Fruit fly (Drosophila melanogaster): Measurements from ENCODE around the gene Pep.
A peak's percentile ranks its signal among the peaks of the same experiment; 100 is the strongest.

DNA sequence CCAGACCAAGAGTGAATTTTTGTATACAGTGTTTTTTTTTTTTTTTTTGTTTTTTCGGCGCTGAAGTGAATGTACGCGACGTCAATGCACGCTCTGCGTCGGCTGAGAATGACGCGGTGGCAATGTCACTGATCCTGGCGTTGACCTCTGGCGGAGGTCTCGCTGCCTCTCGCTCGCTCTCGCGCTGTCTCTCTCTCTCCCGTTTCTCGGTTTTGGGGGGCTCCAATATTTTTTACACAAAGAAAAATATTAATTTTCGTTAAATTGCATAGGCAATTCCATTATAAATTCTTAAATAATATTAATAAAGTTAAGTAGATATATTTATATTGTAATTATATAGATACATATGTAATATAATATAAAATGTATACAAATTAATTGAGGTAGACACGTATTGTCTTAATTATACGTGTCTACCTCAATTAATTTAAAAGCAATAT lies 31.5 kb downstream of the Pep start:
- no peak for TF ChIP-seq sage (GFP tag; optimal IDR thresholded peaks at IDR 0.05)
- peak; percentile 28 for TF ChIP-seq tai (GFP tag; optimal IDR thresholded peaks at IDR 0.05)
- no peak for TF ChIP-seq Myc (optimal IDR thresholded peaks at IDR 0.05)
- TF ChIP-seq HLH106 (tag; optimal IDR thresholded peaks at IDR 0.05) = peak; percentile 72
- TF ChIP-seq pan (optimal IDR thresholded peaks at IDR 0.05) = no peak
- TF ChIP-seq Hr78 (GFP tag; optimal IDR thresholded peaks at IDR 0.05) = no peak
- TF ChIP-seq Rel (GFP tag; optimal IDR thresholded peaks at IDR 0.05) = no peak
- peak; percentile 52 for TF ChIP-seq Rel (tag; optimal IDR thresholded peaks at IDR 0.05)
- TF ChIP-seq br (GFP tag; optimal IDR thresholded peaks at IDR 0.05) = no peak
- no peak for TF ChIP-seq h (GFP tag; optimal IDR thresholded peaks at IDR 0.05)
